Fruit fly (Drosophila melanogaster): Measurements from ENCODE around the gene CG10584.

DNA sequence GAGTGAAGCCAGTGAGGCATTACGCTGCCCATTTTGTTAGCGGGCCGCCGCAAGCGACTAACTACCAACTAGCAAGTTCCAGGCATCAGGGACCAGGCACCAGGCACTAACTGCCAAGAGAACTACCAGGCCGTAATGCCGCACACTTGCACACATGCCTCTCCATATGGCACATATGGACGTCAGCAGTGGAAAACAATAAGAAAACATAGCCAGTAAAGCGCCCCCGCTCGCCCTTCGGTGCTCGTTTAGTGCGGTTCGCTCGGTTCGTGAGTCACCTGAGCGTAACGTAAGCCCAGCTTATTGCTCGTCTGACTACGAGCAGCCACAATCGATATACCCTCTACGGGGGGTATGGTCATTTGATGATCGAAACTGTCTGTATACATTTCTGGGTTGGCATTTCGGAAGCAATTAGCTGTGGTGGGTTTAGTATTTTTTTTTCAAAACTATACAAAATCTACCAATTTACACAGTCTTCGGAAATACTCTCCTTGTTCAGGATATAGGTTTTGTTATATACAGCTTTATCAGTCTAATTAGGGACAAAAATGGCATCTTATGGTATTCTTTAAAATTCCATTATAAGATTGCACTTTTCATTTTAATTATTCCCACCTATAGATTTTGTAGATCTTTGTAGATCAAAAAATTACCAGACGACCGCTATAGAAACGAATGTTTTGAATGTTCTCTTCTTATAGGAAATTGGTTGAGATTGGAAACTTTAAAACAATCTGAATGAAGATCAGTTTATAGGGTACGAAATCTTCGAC, 25.8 kb upstream of the CG10584 start:
- TF ChIP-seq Myc (optimal IDR thresholded peaks at IDR 0.05) (no peak), psq (optimal IDR thresholded peaks at IDR 0.05) (no peak), ttk (optimal IDR thresholded peaks at IDR 0.05) (no peak), h (optimal IDR thresholded peaks at IDR 0.05) (no peak), Sin3A (optimal IDR thresholded peaks at IDR 0.05) (no peak), insv (optimal IDR thresholded peaks at IDR 0.05) (no peak)
